Fruit fly (Drosophila melanogaster) whole organism, wandering third instar larva: ENCODE measurements around the gene CG42654.

Experiments used
- CrebA ChIP-seq: fragments of 200-800 bp; sonication (Bioruptor generic); optimal IDR thresholded peaks from 2 replicates; lab custom pipeline; 2016; ENCODE audit warnings: missing biosample characterization, mild to moderate bottlenecking, missing genetic modification characterization, borderline replicate concordance
- br ChIP-seq: fragments of 200-800 bp; sonication (Bioruptor generic); optimal IDR thresholded peaks from 2 replicates; lab custom pipeline; 2016; ENCODE audit warnings: missing biosample characterization, missing genetic modification characterization

- no peak for TF ChIP-seq br (GFP tag; lab: Kevin White, UChicago)
- TF ChIP-seq CrebA = no peak
Observed at dm6 chr3L:19941162-19941561, 13.2 kb downstream of the CG42654 start.
